Fruit fly (Drosophila melanogaster): ENCODE measurements around the gene CG33995.

The CG33995 gene

dm6 chr2L:5009306-5010030, 33.6 kb upstream of the CG33995 start, which contains the start of gene Rtnl1 (continued):
- TF ChIP-seq ase (GFP tag; IDR thresholded peaks at IDR 0.05) = no peak
- TF ChIP-seq CG33557 (GFP tag; optimal IDR thresholded peaks at IDR 0.05) = no peak
- TF ChIP-seq Hand (GFP tag; optimal IDR thresholded peaks at IDR 0.05) = no peak
- TF ChIP-seq H15 (GFP tag; IDR thresholded peaks at IDR 0.05) = no peak
- peak; percentile 51; the same call in 1 of the 2 replicates for TF ChIP-seq slbo (GFP tag; IDR thresholded peaks at IDR 0.05)
- TF ChIP-seq hth (optimal IDR thresholded peaks at IDR 0.05) = no peak
- TF ChIP-seq CG4707 (GFP tag; optimal IDR thresholded peaks at IDR 0.05) = no peak
- TF ChIP-seq CG1603 (tag; optimal IDR thresholded peaks at IDR 0.05) = peak; percentile 88
- no peak for TF ChIP-seq grn (GFP tag; optimal IDR thresholded peaks at IDR 0.05)
- TF ChIP-seq CG5180 (GFP tag; optimal IDR thresholded peaks at IDR 0.05) = no peak
- TF ChIP-seq CG3065 (GFP tag; optimal IDR thresholded peaks at IDR 0.05) = no peak
- TF ChIP-seq CG8290 (GFP tag; optimal IDR thresholded peaks at IDR 0.05) = peak; percentile 51
- peak in 1 of 2 experiments; percentile 88 for TF ChIP-seq CG8290 (tag; optimal IDR thresholded peaks at IDR 0.05)
- no peak for TF ChIP-seq tll (GFP tag; optimal IDR thresholded peaks at IDR 0.05)
- TF ChIP-seq zen (tag; optimal IDR thresholded peaks at IDR 0.05) = peak; percentile 9
- no peak for TF ChIP-seq btn (GFP tag; optimal IDR thresholded peaks at IDR 0.05)
- peak; percentile 91 for TF ChIP-seq Med (GFP tag)
- no peak for TF ChIP-seq ash1 (GFP tag; optimal IDR thresholded peaks at IDR 0.05)
- TF ChIP-seq Ptx1 (GFP tag; IDR thresholded peaks at IDR 0.05) = no peak
- no peak for TF ChIP-seq org-1 (GFP tag; optimal IDR thresholded peaks at IDR 0.05)
- no peak for TF ChIP-seq br (optimal IDR thresholded peaks at IDR 0.05)
- TF ChIP-seq aop (GFP tag; IDR thresholded peaks at IDR 0.05) = no peak
- no peak for TF ChIP-seq Six4 (GFP tag; optimal IDR thresholded peaks at IDR 0.05)
- no peak for TF ChIP-seq yki (optimal IDR thresholded peaks at IDR 0.05)
- peak; percentile 90 for TF ChIP-seq CG34224 (GFP tag; IDR thresholded peaks at IDR 0.05; ENCODE audit: partially characterized antibody)
- peak; percentile 87 for TF ChIP-seq Myb (GFP tag; optimal IDR thresholded peaks at IDR 0.05)
- no peak for TF ChIP-seq CG17385 (GFP tag; optimal IDR thresholded peaks at IDR 0.05)
- peak; percentile 43 for TF ChIP-seq CG1647 (GFP tag; optimal IDR thresholded peaks at IDR 0.05)
- TF ChIP-seq nom (GFP tag; optimal IDR thresholded peaks at IDR 0.05) = peak; percentile 30
- TF ChIP-seq row (GFP tag; IDR thresholded peaks at IDR 0.05) = peak; percentile 57
- TF ChIP-seq tup (GFP tag; optimal IDR thresholded peaks at IDR 0.05) = no peak
- TF ChIP-seq CG17612 (GFP tag; IDR thresholded peaks at IDR 0.05) = no peak
- TF ChIP-seq Xrp1 (GFP tag; IDR thresholded peaks at IDR 0.05) = no peak
- TF ChIP-seq C15 (GFP tag; IDR thresholded peaks at IDR 0.05) = no peak
- peak; percentile 80 for TF ChIP-seq MBD-R2 (GFP tag; IDR thresholded peaks at IDR 0.05)
- peak; percentile 52 for TF ChIP-seq CG12155 (GFP tag; optimal IDR thresholded peaks at IDR 0.05)
- TF ChIP-seq ara (GFP tag; IDR thresholded peaks at IDR 0.05) = no peak
- TF ChIP-seq hb (GFP tag; IDR thresholded peaks at IDR 0.05; ENCODE audit: partially characterized antibody) = peak; percentile 79
- TF ChIP-seq CG13894 (tag; optimal IDR thresholded peaks at IDR 0.05) = peak; percentile 47
- TF ChIP-seq Adf1 (GFP tag; IDR thresholded peaks at IDR 0.05) = peak; percentile 31; the same call in 1 of the 2 replicates
- peak; percentile 80 for TF ChIP-seq CG2129 (GFP tag; IDR thresholded peaks at IDR 0.05; ENCODE audit: partially characterized antibody)
- TF ChIP-seq E2f1 (GFP tag; IDR thresholded peaks at IDR 0.05) = no peak
- TF ChIP-seq fd96Cb (tag; optimal IDR thresholded peaks at IDR 0.05) = no peak
- peak; percentile 76 for TF ChIP-seq nmo (GFP tag; optimal IDR thresholded peaks at IDR 0.05)
- TF ChIP-seq CG17829 (tag; optimal IDR thresholded peaks at IDR 0.05) = peak; percentile 68
- no peak for TF ChIP-seq z (GFP tag; IDR thresholded peaks at IDR 0.05)
- TF ChIP-seq gce (GFP tag; IDR thresholded peaks at IDR 0.05) = no peak
- TF ChIP-seq CG5245 (GFP tag; optimal IDR thresholded peaks at IDR 0.05) = no peak
- peak; percentile 35 for TF ChIP-seq Antp (GFP tag; optimal IDR thresholded peaks at IDR 0.05)
- no peak for TF ChIP-seq CG2875 (GFP tag; optimal IDR thresholded peaks at IDR 0.05)
- TF ChIP-seq hbn (GFP tag; IDR thresholded peaks at IDR 0.05; ENCODE audit: partially characterized antibody) = peak; percentile 95

Measured in whole organism, embryonic.